Fruit fly (Drosophila melanogaster): Measurements from ENCODE around the gene CG1578.
A peak's percentile ranks its signal among the peaks of the same experiment; 100 is the strongest.

The CG1578 gene

DNA sequence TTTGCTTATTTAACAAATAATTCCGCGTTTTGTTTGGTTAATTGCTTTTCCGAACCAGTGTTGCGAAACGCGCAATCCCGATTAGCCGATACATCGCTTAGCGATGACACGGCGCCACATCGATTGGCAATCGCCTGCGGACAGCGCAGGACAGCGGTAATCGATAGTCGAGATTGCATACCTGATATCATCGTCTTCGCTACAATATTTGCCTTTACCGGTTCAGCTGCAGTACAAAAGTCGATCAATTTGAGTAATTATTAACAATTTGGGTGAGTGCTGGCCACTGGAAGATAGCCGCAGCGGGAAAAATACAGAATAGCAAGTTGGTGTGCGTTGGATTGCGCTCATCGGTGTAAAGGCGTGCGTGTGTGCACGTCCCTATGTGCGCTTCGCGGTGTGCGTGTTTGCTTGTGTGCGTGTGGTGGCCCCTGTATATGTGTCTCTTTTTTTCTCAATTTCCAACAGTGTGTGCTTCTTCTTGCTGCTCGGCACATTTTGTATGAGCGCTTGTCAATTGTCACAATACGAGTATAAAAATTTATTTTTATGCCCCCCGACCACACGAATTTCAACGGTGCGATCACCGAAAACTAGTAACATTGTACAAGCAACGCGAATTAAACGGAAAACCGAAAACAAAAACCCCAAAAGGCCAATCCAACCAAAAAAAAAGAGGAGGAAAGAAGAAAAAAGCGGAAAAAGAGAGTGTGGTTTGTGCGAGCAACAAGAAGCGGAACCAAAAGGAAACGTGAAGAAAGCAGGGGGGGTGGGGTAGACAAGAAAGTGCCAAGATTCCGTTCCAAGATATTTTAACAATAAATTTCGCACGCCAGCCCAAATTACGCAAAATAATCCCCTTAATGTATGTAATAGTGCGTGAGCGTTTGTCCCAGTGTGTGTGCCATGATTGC is 23.7 kb downstream of the CG1578 start, which contains the start of gene CkIIbeta (continued):
- TF ChIP-seq pb (GFP tag; optimal IDR thresholded peaks at IDR 0.05) (peak; percentile 63), Asciz (GFP tag; optimal IDR thresholded peaks at IDR 0.05) (no peak), CG9609 (GFP tag; optimal IDR thresholded peaks at IDR 0.05) (peak; percentile 40), CG1024 (GFP tag; IDR thresholded peaks at IDR 0.05) (no peak), bigmax (GFP tag; optimal IDR thresholded peaks at IDR 0.05) (peak; percentile 71), Abd-B (GFP tag; optimal IDR thresholded peaks at IDR 0.05) (peak; percentile 76), CG2875 (GFP tag; optimal IDR thresholded peaks at IDR 0.05) (no peak), toy (GFP tag; IDR thresholded peaks at IDR 0.05) (no peak), ftz-f1 (GFP tag; optimal IDR thresholded peaks at IDR 0.05) (no peak), gcm2 (GFP tag; optimal IDR thresholded peaks at IDR 0.05) (peak; percentile 9), Nf-YB (GFP tag; optimal IDR thresholded peaks at IDR 0.05) (no peak), CG1792 (GFP tag; optimal IDR thresholded peaks at IDR 0.05) (peak; percentile 23), CG10147 (GFP tag; optimal IDR thresholded peaks at IDR 0.05) (no peak), CG34422 (GFP tag; IDR thresholded peaks at IDR 0.05) (peak; percentile 61; the same call in 1 of the 3 replicates), sens (GFP tag) (peak; percentile 91), Side (GFP tag; optimal IDR thresholded peaks at IDR 0.05) (peak; percentile 39), Trl (optimal IDR thresholded peaks at IDR 0.05) (no peak), Trl (GFP tag; optimal IDR thresholded peaks at IDR 0.05) (peak; percentile 54), Hr51 (GFP tag; optimal IDR thresholded peaks at IDR 0.05) (peak in 1 of 2 experiments; percentile 15), CG13775 (GFP tag; optimal IDR thresholded peaks at IDR 0.05) (peak; percentile 36), CG11456 (GFP tag; IDR thresholded peaks at IDR 0.05) (peak; percentile 74), CG13894 (tag; optimal IDR thresholded peaks at IDR 0.05) (no peak), sim (GFP tag; IDR thresholded peaks at IDR 0.05) (no peak), Hsf (GFP tag; optimal IDR thresholded peaks at IDR 0.05) (peak; percentile 39), CG9797 (GFP tag; optimal IDR thresholded peaks at IDR 0.05) (peak; percentile 77), prd (optimal IDR thresholded peaks at IDR 0.05) (no peak), prd (GFP tag; IDR thresholded peaks at IDR 0.05) (peak; percentile 38; the same call in 1 of the 3 replicates), zen2 (GFP tag; IDR thresholded peaks at IDR 0.05; ENCODE audit: partially characterized antibody) (peak; percentile 90; the same call in 2 of the 3 replicates), CG7786 (GFP tag; optimal IDR thresholded peaks at IDR 0.05) (peak; percentile 49), zfh2 (GFP tag; optimal IDR thresholded peaks at IDR 0.05) (peak; percentile 67), CG12942 (GFP tag; optimal IDR thresholded peaks at IDR 0.05) (peak; percentile 27), Myb (GFP tag; optimal IDR thresholded peaks at IDR 0.05) (peak; percentile 68), CG43689 (GFP tag; IDR thresholded peaks at IDR 0.05) (no peak), Atf3 (GFP tag; optimal IDR thresholded peaks at IDR 0.05) (peak; percentile 45), inv (GFP tag; IDR thresholded peaks at IDR 0.05; ENCODE audit: partially characterized antibody) (peak; percentile 97), eyg (GFP tag; optimal IDR thresholded peaks at IDR 0.05) (no peak), HmgD (GFP tag; optimal IDR thresholded peaks at IDR 0.05) (peak; percentile 62), CG17361 (GFP tag; IDR thresholded peaks at IDR 0.05) (peak; percentile 57; the same call in 1 of the 3 replicates), Antp (GFP tag; optimal IDR thresholded peaks at IDR 0.05) (peak; percentile 62), CG1602 (GFP tag; optimal IDR thresholded peaks at IDR 0.05) (peak; percentile 5), tgo (GFP tag; IDR thresholded peaks at IDR 0.05) (0 out of 3 replicates have a peak, but pooled peaks have one; percentile 17), CG17612 (GFP tag; IDR thresholded peaks at IDR 0.05) (no peak), CG15696 (tag; optimal IDR thresholded peaks at IDR 0.05) (no peak), CG4854 (GFP tag; optimal IDR thresholded peaks at IDR 0.05) (peak; percentile 53), gem (tag; optimal IDR thresholded peaks at IDR 0.05) (no peak), CG6854 (GFP tag; optimal IDR thresholded peaks at IDR 0.05) (no peak), Six4 (GFP tag; optimal IDR thresholded peaks at IDR 0.05) (no peak), ken (GFP tag; IDR thresholded peaks at IDR 0.05) (peak; percentile 62; the same call in 1 of the 3 replicates), Gug (GFP tag; IDR thresholded peaks at IDR 0.05) (peak; percentile 58; the same call in 1 of the 4 replicates), Sin3A (optimal IDR thresholded peaks at IDR 0.05) (peak; percentile 92)

Measured in whole organism, embryonic.